Fruit fly (Drosophila melanogaster): Measurements from ENCODE around the gene CG6443.

- TF ChIP-seq insv (optimal IDR thresholded peaks at IDR 0.05) (no peak), Myc (optimal IDR thresholded peaks at IDR 0.05) (no peak)
Observed at dm6 chr2L:10687009-10687793, 41.6 kb upstream of the CG6443 start, which contains the start of gene CG7296.

Data from Kc167 (cell line).